Worm (Caenorhabditis elegans): ENCODE results near the gene pqbp-1.1.

pqbp-1.1 gene

DNA sequence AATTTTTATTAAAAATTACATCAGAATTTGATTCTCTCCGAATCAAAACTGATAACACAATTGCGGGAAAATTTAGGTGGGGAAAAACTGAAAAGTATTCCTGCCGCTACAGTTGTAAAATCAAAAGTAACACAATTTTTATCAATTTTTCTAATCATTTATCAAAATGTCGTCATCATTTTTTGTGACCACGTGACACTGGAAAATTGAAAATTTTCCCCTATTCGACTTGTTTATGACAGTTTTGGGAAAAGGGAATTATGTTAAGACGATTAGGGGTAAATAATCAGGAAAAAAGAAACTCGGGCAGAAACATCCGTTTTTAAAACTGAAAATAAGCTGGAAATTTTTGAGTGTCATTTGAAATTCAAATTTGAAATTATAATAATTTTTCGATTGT, 35.4 kb upstream of the pqbp-1.1 start:
- TF ChIP-seq cog-1 (tag; optimal IDR thresholded peaks at IDR 0.05) (no peak), ztf-23 (GFP tag; IDR thresholded peaks at IDR 0.05) (no peak), ref-1 (GFP tag; conservative IDR thresholded peaks at IDR 0.05) (no peak), ztf-29 (GFP tag; IDR thresholded peaks at IDR 0.05) (no peak), klf-2 (GFP tag; conservative IDR thresholded peaks at IDR 0.05) (no peak), T22C8.4 (GFP tag; IDR thresholded peaks at IDR 0.05) (no peak), flt-1 (GFP tag; IDR thresholded peaks at IDR 0.05) (no peak), med-1 (GFP tag; optimal IDR thresholded peaks at IDR 0.05; ENCODE audit: insufficient read depth) (no peak), tab-1 (GFP tag; IDR thresholded peaks at IDR 0.05) (no peak)

- no peak for TF ChIP-seq tab-1 (GFP tag; IDR thresholded peaks at IDR 0.05)
Observed at ce11 chrIV:295734-296201, 34.3 kb upstream of the pqbp-1.1 start.

DNA sequence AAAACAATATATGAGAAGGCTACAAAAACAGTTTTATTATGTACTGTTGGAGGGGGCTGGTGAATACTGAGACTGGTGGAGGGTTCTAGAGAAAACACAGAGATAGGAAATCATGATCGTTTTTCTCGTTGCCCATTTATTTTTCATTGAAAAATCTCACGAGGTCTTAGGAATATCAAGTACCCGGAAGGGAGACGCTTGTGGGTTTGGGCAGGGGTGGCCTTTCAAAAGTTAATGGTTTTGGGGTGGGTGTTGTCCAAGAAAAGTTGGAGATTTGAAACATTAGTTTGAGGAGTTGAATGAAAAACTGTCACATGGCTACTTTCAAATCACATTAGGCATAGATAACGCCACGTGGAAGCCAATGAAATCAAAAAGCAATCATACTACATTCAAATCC, 33.3 kb upstream of the pqbp-1.1 start:
- no peak for TF ChIP-seq cog-1 (tag; optimal IDR thresholded peaks at IDR 0.05)
- TF ChIP-seq T22C8.4 (GFP tag; IDR thresholded peaks at IDR 0.05) = no peak
- no peak for TF ChIP-seq ref-1 (GFP tag; conservative IDR thresholded peaks at IDR 0.05)
- TF ChIP-seq flt-1 (GFP tag; IDR thresholded peaks at IDR 0.05) = no peak
- no peak for TF ChIP-seq med-1 (GFP tag; optimal IDR thresholded peaks at IDR 0.05; ENCODE audit: insufficient read depth)
- TF ChIP-seq tab-1 (GFP tag; IDR thresholded peaks at IDR 0.05) = no peak
- TF ChIP-seq ztf-29 (GFP tag; IDR thresholded peaks at IDR 0.05) = no peak
- TF ChIP-seq ztf-23 (GFP tag; IDR thresholded peaks at IDR 0.05) = no peak
- no peak for TF ChIP-seq klf-2 (GFP tag; conservative IDR thresholded peaks at IDR 0.05)

- no peak for TF ChIP-seq ztf-23 (GFP tag; IDR thresholded peaks at IDR 0.05)
- TF ChIP-seq cog-1 (tag; optimal IDR thresholded peaks at IDR 0.05) = no peak
- TF ChIP-seq klf-2 (GFP tag; conservative IDR thresholded peaks at IDR 0.05) = no peak
- no peak for TF ChIP-seq T22C8.4 (GFP tag; IDR thresholded peaks at IDR 0.05)
- TF ChIP-seq ref-1 (GFP tag; conservative IDR thresholded peaks at IDR 0.05) = no peak
Observed at ce11 chrIV:293995-294700, 32.7 kb upstream of the pqbp-1.1 start.

ce11 chrIV:293163-293755, 31.8 kb upstream of the pqbp-1.1 start:
- TF ChIP-seq ref-1 (GFP tag; conservative IDR thresholded peaks at IDR 0.05) = no peak
- no peak for TF ChIP-seq cog-1 (tag; optimal IDR thresholded peaks at IDR 0.05)
- TF ChIP-seq med-1 (GFP tag; optimal IDR thresholded peaks at IDR 0.05; ENCODE audit: insufficient read depth) = no peak
- no peak for TF ChIP-seq tab-1 (GFP tag; IDR thresholded peaks at IDR 0.05)
- no peak for TF ChIP-seq klf-2 (GFP tag; conservative IDR thresholded peaks at IDR 0.05)
- no peak for TF ChIP-seq T22C8.4 (GFP tag; IDR thresholded peaks at IDR 0.05)
- TF ChIP-seq ztf-29 (GFP tag; IDR thresholded peaks at IDR 0.05) = no peak
- TF ChIP-seq ztf-23 (GFP tag; IDR thresholded peaks at IDR 0.05) = no peak
- no peak for TF ChIP-seq flt-1 (GFP tag; IDR thresholded peaks at IDR 0.05)

DNA sequence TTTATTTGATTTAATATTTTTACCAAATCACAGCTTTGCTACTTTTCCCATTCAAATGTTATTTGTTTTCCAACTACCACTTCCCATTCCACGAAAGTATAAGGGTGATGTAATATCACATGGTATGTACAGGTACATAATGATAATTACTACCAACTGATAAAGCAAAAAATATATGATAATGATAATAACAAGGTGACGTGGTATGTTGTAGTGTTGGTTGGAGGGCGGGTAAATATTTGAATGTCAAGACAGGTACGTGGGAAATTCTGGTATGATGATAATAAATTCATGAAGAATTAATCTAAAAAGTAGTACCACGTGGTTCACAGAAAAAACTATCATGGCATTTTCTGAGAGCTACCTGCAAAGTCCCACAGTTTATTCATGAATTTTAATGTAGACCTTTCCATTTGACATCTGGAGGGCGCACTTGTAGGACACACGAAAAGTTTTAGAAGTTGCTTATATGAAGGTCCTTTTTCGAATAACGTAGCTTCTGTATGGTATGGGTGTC, 30.4 kb upstream of the pqbp-1.1 start:
- TF ChIP-seq ref-1 (GFP tag; conservative IDR thresholded peaks at IDR 0.05) = no peak
- no peak for TF ChIP-seq med-1 (GFP tag; optimal IDR thresholded peaks at IDR 0.05; ENCODE audit: insufficient read depth)
- no peak for TF ChIP-seq ztf-29 (GFP tag; IDR thresholded peaks at IDR 0.05)
- TF ChIP-seq tab-1 (GFP tag; IDR thresholded peaks at IDR 0.05) = no peak
- no peak for TF ChIP-seq T22C8.4 (GFP tag; IDR thresholded peaks at IDR 0.05)
- no peak for TF ChIP-seq ztf-23 (GFP tag; IDR thresholded peaks at IDR 0.05)
- no peak for TF ChIP-seq klf-2 (GFP tag; conservative IDR thresholded peaks at IDR 0.05)
- no peak for TF ChIP-seq flt-1 (GFP tag; IDR thresholded peaks at IDR 0.05)
- no peak for TF ChIP-seq cog-1 (tag; optimal IDR thresholded peaks at IDR 0.05)

ce11 chrIV:291356-291755, 29.9 kb upstream of the pqbp-1.1 start, which contains the start of gene T21D12.7:
TSS of gene T21D12.7 (minus strand) at chrIV:291456.
- TF ChIP-seq T22C8.4 (GFP tag; IDR thresholded peaks at IDR 0.05) = no peak
- TF ChIP-seq tab-1 (GFP tag; IDR thresholded peaks at IDR 0.05) = no peak
- no peak for TF ChIP-seq cog-1 (tag; optimal IDR thresholded peaks at IDR 0.05)
- TF ChIP-seq flt-1 (GFP tag; IDR thresholded peaks at IDR 0.05) = no peak

DNA sequence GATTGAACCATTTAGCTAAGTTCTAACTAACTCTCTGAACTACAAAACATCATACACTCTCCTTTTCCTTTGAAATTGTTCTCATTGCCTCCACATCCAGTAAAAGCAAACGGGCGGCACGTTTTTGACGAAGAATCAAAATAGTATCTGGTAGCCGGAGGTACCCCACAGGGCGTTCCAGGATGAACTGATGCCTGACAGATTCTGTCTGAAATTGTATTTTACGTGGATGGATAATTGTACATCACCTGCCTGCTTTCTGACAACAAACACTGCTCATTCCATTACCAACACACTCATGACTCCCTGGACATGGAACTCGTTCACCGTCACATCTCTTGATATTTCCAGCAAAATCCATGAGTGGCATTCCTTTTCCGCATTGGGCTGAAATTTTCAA, 28.9 kb upstream of the pqbp-1.1 start:
- TF ChIP-seq med-1 (GFP tag; optimal IDR thresholded peaks at IDR 0.05; ENCODE audit: insufficient read depth) = no peak
- TF ChIP-seq tab-1 (GFP tag; IDR thresholded peaks at IDR 0.05) = no peak
- TF ChIP-seq ztf-29 (GFP tag; IDR thresholded peaks at IDR 0.05) = no peak
- no peak for TF ChIP-seq flt-1 (GFP tag; IDR thresholded peaks at IDR 0.05)
- no peak for TF ChIP-seq cog-1 (tag; optimal IDR thresholded peaks at IDR 0.05)
- TF ChIP-seq ztf-23 (GFP tag; IDR thresholded peaks at IDR 0.05) = no peak
- TF ChIP-seq ref-1 (GFP tag; conservative IDR thresholded peaks at IDR 0.05) = no peak
- no peak for TF ChIP-seq T22C8.4 (GFP tag; IDR thresholded peaks at IDR 0.05)
- TF ChIP-seq klf-2 (GFP tag; conservative IDR thresholded peaks at IDR 0.05) = no peak

DNA sequence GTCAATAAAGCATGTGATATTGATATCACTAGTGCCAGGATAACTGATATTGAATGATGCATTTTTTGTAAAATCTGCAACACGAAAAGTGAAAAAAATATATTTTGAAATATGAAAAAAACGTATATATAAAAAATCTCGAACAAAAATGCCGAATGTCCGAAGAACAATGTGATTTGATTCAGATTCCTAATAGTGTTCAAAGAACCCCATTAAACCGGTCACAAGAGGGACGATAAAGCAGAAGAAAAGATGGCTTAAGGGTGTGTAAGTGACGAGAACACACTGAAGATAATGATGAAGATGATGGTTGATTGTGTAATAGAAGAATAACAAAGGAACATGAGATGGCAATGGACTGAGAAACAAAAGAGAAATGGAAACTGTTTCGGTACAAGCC, 26.5 kb upstream of the pqbp-1.1 start, which contains the start of gene T21D12.14:
Gene T21D12.14 (minus strand): TSS at position 101 of the 400 bp plus-strand sequence.
- TF ChIP-seq klf-2 (GFP tag; conservative IDR thresholded peaks at IDR 0.05) = no peak
- TF ChIP-seq ztf-23 (GFP tag; IDR thresholded peaks at IDR 0.05) = no peak
- TF ChIP-seq cog-1 (tag; optimal IDR thresholded peaks at IDR 0.05) = no peak
- TF ChIP-seq T22C8.4 (GFP tag; IDR thresholded peaks at IDR 0.05) = no peak
- TF ChIP-seq ref-1 (GFP tag; conservative IDR thresholded peaks at IDR 0.05) = no peak
- TF ChIP-seq tab-1 (GFP tag; IDR thresholded peaks at IDR 0.05) = no peak
- TF ChIP-seq ztf-29 (GFP tag; IDR thresholded peaks at IDR 0.05) = no peak
- TF ChIP-seq flt-1 (GFP tag; IDR thresholded peaks at IDR 0.05) = no peak
- no peak for TF ChIP-seq med-1 (GFP tag; optimal IDR thresholded peaks at IDR 0.05; ENCODE audit: insufficient read depth)

ce11 chrIV:283347-283746, 21.9 kb upstream of the pqbp-1.1 start, which contains the start of gene best-19:
TSS of gene best-19 (plus strand) at chrIV:283647.
- TF ChIP-seq T22C8.4 (GFP tag; IDR thresholded peaks at IDR 0.05) = no peak
- no peak for TF ChIP-seq ztf-23 (GFP tag; IDR thresholded peaks at IDR 0.05)
- TF ChIP-seq klf-2 (GFP tag; conservative IDR thresholded peaks at IDR 0.05) = no peak
- TF ChIP-seq ref-1 (GFP tag; conservative IDR thresholded peaks at IDR 0.05) = no peak
- TF ChIP-seq med-1 (GFP tag; optimal IDR thresholded peaks at IDR 0.05; ENCODE audit: insufficient read depth) = no peak
- TF ChIP-seq cog-1 (tag; optimal IDR thresholded peaks at IDR 0.05) = no peak

Measured in whole organism, midembryonic.